Fruit fly (Drosophila melanogaster): Measurements from ENCODE around the gene Rel.

DNA sequence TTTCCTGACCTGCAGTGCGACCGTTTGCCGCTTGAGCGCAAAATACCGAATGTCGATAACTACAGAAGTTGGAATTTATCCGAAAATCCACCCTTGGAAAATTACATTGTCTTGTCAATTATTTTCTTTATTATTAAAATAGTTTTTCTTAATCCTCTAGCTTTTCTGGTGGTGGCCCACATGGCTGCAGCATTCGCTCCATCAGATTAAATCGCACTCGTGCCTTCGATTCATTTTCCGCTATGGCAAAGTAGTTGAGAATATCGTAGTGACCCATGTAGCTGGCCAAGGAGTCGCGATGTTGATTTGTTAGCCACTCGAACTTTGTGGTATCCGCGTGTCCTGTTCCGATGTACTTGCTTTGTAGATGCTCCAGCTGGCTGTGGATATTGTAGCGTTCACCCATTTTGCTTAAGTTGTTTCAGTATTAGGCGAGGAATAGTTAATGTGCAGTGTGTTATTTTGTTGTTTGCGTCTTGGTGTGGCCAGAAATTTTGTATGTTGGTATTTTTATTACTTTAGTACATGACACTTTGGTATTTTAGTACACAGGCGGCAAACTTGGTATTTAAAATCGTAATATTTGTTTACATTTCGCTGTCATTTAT, 32.8 kb downstream of the Rel start, which contains the start of the genes Kcmf1, Sf3b5 and CG11986:
- no peak for TF ChIP-seq Stat92E (GFP tag; optimal IDR thresholded peaks at IDR 0.05)
- no peak for TF ChIP-seq Lim3 (GFP tag; IDR thresholded peaks at IDR 0.05)
